Worm (Caenorhabditis elegans) whole organism, L4 larva: ENCODE data around the gene dct-15.
A peak's percentile ranks its signal among the peaks of the same experiment; 100 is the strongest.

Source experiments
- R02D3.7 ChIP-seq: fragments of 150-350 bp; sonication (generic microtip); optimal IDR thresholded peaks from 3 replicates; lab custom pipeline; 2014; ENCODE audit warnings: missing biosample characterization, missing genetic modification characterization
- attf-4 ChIP-seq: sonication (generic microtip); optimal IDR thresholded peaks from 3 replicates; lab custom pipeline; 2017; ENCODE audit warnings: missing biosample characterization, missing genetic modification characterization
- ceh-32 ChIP-seq: sonication (generic microtip); optimal IDR thresholded peaks from 2 replicates; lab custom pipeline; 2016; ENCODE audit warnings: mild to moderate bottlenecking, missing genetic modification characterization, missing compliant biosample characterization; ENCODE audit not compliant: poor library complexity
- cey-2 ChIP-seq: sonication (generic microtip); optimal IDR thresholded peaks from 3 replicates; lab custom pipeline; 2017; ENCODE audit warnings: missing genetic modification characterization, mild to moderate bottlenecking, missing compliant biosample characterization, antibody characterized with exemption, borderline replicate concordance; ENCODE audit not compliant: insufficient read depth
- ctbp-1 ChIP-seq: fragments of 200-800 bp; sonication (Bioruptor generic); IDR thresholded peaks from 2 replicates; pipeline ENCODE4 v1.3.6; 2022; ENCODE audit warnings: missing genetic modification reagents, missing genetic modification characterization, missing compliant biosample characterization
- daf-16 ChIP-seq, 3 experiments: sonication (generic microtip); optimal IDR thresholded peaks; 2 replicates each; lab custom pipeline; 2016 to 2017; ENCODE audit warnings: missing genetic modification characterization in 3 of 3, missing genetic modification reagents in 3 of 3, mild to moderate bottlenecking in 2 of 3, missing compliant biosample characterization in 2 of 3, missing biosample characterization in 1 of 3, moderate library complexity in 1 of 3
- dmd-6 ChIP-seq: fragments of 200-800 bp; sonication (Bioruptor generic); IDR thresholded peaks from 2 replicates; pipeline ENCODE4 v1.3.6; 2022; ENCODE audit warnings: missing genetic modification reagents, missing genetic modification characterization, missing compliant biosample characterization
- dve-1 ChIP-seq: sonication (generic microtip); optimal IDR thresholded peaks from 2 replicates; lab custom pipeline; 2017; ENCODE audit warnings: antibody characterized with exemption, mild to moderate bottlenecking, missing genetic modification characterization, missing compliant biosample characterization; ENCODE audit not compliant: insufficient read depth
- gei-8 ChIP-seq: fragments of 200-800 bp; sonication (Bioruptor generic); optimal IDR thresholded peaks from 2 replicates; lab custom pipeline; 2018; ENCODE audit warnings: mild to moderate bottlenecking, missing genetic modification characterization, missing compliant biosample characterization
- hif-1 ChIP-seq, 2 experiments: sonication (generic microtip); optimal IDR thresholded peaks; 2 replicates each; lab custom pipeline; 2016 to 2017; ENCODE audit warnings: missing compliant biosample characterization in 2 of 2, missing genetic modification characterization in 2 of 2, missing genetic modification reagents in 2 of 2, missing genotype in 2 of 2, mild to moderate bottlenecking in 1 of 2
- hlh-11 ChIP-seq: fragments of 200-800 bp; sonication (Bioruptor generic); optimal IDR thresholded peaks from 2 replicates; lab custom pipeline; 2018; ENCODE audit warnings: mild to moderate bottlenecking, missing genetic modification characterization, missing compliant biosample characterization
- hlh-30 ChIP-seq: sonication (generic microtip); optimal IDR thresholded peaks from 2 replicates; lab custom pipeline; 2017; ENCODE audit warnings: antibody characterized with exemption, mild to moderate bottlenecking, missing genetic modification characterization, missing compliant biosample characterization; ENCODE audit not compliant: insufficient read depth
- hmg-1.1 ChIP-seq: fragments of 200-800 bp; sonication (Bioruptor generic); IDR thresholded peaks from 2 replicates; pipeline ENCODE4 v1.3.6; 2022; ENCODE audit warnings: missing genetic modification reagents, missing genetic modification characterization, missing compliant biosample characterization
- lin-29 ChIP-seq: fragments of 200-800 bp; sonication (Bioruptor generic); IDR thresholded peaks from 2 replicates; pipeline ENCODE4 v1.3.6; 2022; ENCODE audit warnings: missing genetic modification reagents, missing genetic modification characterization, missing compliant biosample characterization
- lsy-2 ChIP-seq, 2 experiments: fragments of 150-350 bp in 1 of 2; sonication (generic microtip) in 1 of 2; optimal IDR thresholded peaks; 2 replicates each; lab custom pipeline; 2014 to 2017; ENCODE audit warnings: missing biosample characterization in 2 of 2, missing genetic modification characterization in 2 of 2
- madf-9 ChIP-seq: fragments of 200-800 bp; sonication (Bioruptor generic); conservative IDR thresholded peaks from 2 replicates; pipeline ENCODE4 v1.3.6; 2022; ENCODE audit warnings: missing genetic modification reagents, missing genetic modification characterization, missing compliant biosample characterization
- mdl-1 ChIP-seq, 2 experiments: fragments of 150-350 bp in 1 of 2; sonication (generic microtip) in 1 of 2; optimal IDR thresholded peaks; 2 replicates each; lab custom pipeline; 2014 to 2017; ENCODE audit warnings: missing biosample characterization in 2 of 2, missing genetic modification characterization in 2 of 2
- mep-1 ChIP-seq: fragments of 150-350 bp; sonication (generic microtip); optimal IDR thresholded peaks from 3 replicates; lab custom pipeline; 2014; ENCODE audit warnings: missing biosample characterization, missing genetic modification characterization
- mes-2 ChIP-seq: sonication (generic microtip); optimal IDR thresholded peaks from 2 replicates; lab custom pipeline; 2016; ENCODE audit warnings: missing genotype, mild to moderate bottlenecking, missing genetic modification characterization, missing compliant biosample characterization; ENCODE audit not compliant: poor library complexity, severe bottlenecking
- nhr-10 ChIP-seq: fragments of 150-350 bp; optimal IDR thresholded peaks from 2 replicates; lab custom pipeline; 2014; ENCODE audit warnings: missing biosample characterization, missing genetic modification characterization
- nhr-102 ChIP-seq: sonication (generic microtip); optimal IDR thresholded peaks from 2 replicates; lab custom pipeline; 2016; ENCODE audit warnings: mild to moderate bottlenecking, missing genetic modification characterization, moderate library complexity, missing compliant biosample characterization
- nhr-111 ChIP-seq: fragments of 200-800 bp; sonication (Bioruptor generic); optimal IDR thresholded peaks from 2 replicates; lab custom pipeline; 2018; ENCODE audit warnings: mild to moderate bottlenecking, missing genetic modification characterization, missing compliant biosample characterization
- nhr-25 ChIP-seq: sonication (generic microtip); optimal IDR thresholded peaks from 2 replicates; lab custom pipeline; 2017; ENCODE audit warnings: missing genetic modification characterization, mild to moderate bottlenecking, missing compliant biosample characterization, antibody characterized with exemption, moderate library complexity, borderline replicate concordance; ENCODE audit not compliant: insufficient read depth
- nhr-28 ChIP-seq: fragments of 150-350 bp; optimal IDR thresholded peaks from 2 replicates; lab custom pipeline; 2014; ENCODE audit warnings: missing biosample characterization, missing genetic modification characterization
- nhr-77 ChIP-seq: fragments of 150-350 bp; optimal IDR thresholded peaks from 2 replicates; lab custom pipeline; 2014; ENCODE audit warnings: missing biosample characterization, missing genetic modification characterization
- php-3 ChIP-seq: fragments of 200-800 bp; sonication (Bioruptor generic); IDR thresholded peaks from 2 replicates; pipeline ENCODE4 v1.3.6; 2022; ENCODE audit warnings: missing genetic modification reagents, missing genetic modification characterization, missing compliant biosample characterization
- pqm-1 ChIP-seq: sonication (generic microtip); optimal IDR thresholded peaks from 2 replicates; lab custom pipeline; 2017; ENCODE audit warnings: missing biosample characterization, missing genetic modification characterization
- tag-97 ChIP-seq: fragments of 200-800 bp; sonication (Bioruptor generic); IDR thresholded peaks from 2 replicates; pipeline ENCODE4 v1.3.6; 2022; ENCODE audit warnings: missing genetic modification characterization, missing compliant biosample characterization
- unc-130 ChIP-seq: sonication (generic microtip); optimal IDR thresholded peaks from 2 replicates; lab custom pipeline; 2016; ENCODE audit warnings: missing genetic modification reagents, missing genetic modification characterization, missing compliant biosample characterization
- zag-1 ChIP-seq: fragments of 150-350 bp; optimal IDR thresholded peaks from 2 replicates; lab custom pipeline; 2014; ENCODE audit warnings: missing biosample characterization, missing genetic modification characterization
- zfp-3 ChIP-seq: fragments of 200-800 bp; sonication (Bioruptor generic); conservative IDR thresholded peaks from 2 replicates; pipeline ENCODE4 v1.3.6; 2022; ENCODE audit warnings: missing genetic modification reagents, missing genetic modification characterization, missing compliant biosample characterization
- ztf-7 ChIP-seq: fragments of 150-350 bp; optimal IDR thresholded peaks from 2 replicates; lab custom pipeline; 2014; ENCODE audit warnings: missing biosample characterization, missing genetic modification characterization

dct-15 gene

ce11 chrIV:9756647-9757424, 53.7 kb downstream of the dct-15 start:
- no peak for TF ChIP-seq ceh-32 (tag; lab: Kevin White, UChicago)
- no peak for TF ChIP-seq attf-4
- peak; percentile 11 for TF ChIP-seq nhr-25 (tag; lab: Kevin White, UChicago)
- peak; percentile 73 for TF ChIP-seq hlh-30 (tag; lab: Kevin White, UChicago)
- no peak for TF ChIP-seq lin-29 (GFP tag; lab: Robert Waterston, UW)
- TF ChIP-seq nhr-28 (tag; lab: Kevin White, UChicago): peak; percentile 94
- peak in 1 of 2 experiments; percentile 24 for TF ChIP-seq lsy-2 (tag; optimal IDR thresholded peaks at IDR 0.05; lab: Kevin White, UChicago)
- TF ChIP-seq nhr-111: no peak
- no peak for TF ChIP-seq R02D3.7 (tag; lab: Kevin White, UChicago)
- no peak for TF ChIP-seq gei-8 (GFP tag; lab: Kevin White, UChicago)
- peak; percentile 89 for TF ChIP-seq dve-1 (tag; lab: Kevin White, UChicago)
- TF ChIP-seq nhr-10 (tag; lab: Kevin White, UChicago): peak; percentile 10
- TF ChIP-seq dmd-6 (GFP tag; lab: Robert Waterston, UW): peak; percentile 71
- TF ChIP-seq daf-16 (GFP tag; optimal IDR thresholded peaks at IDR 0.05; lab: Kevin White, UChicago): no peak
- peak; percentile 56 for TF ChIP-seq daf-16 (tag; optimal IDR thresholded peaks at IDR 0.05; lab: Kevin White, UChicago)
- no peak for TF ChIP-seq madf-9 (GFP tag; lab: Robert Waterston, UW)
- TF ChIP-seq mdl-1 (tag; optimal IDR thresholded peaks at IDR 0.05; lab: Kevin White, UChicago): peak in 1 of 2 experiments; percentile 57
- TF ChIP-seq hmg-1.1 (GFP tag; lab: Robert Waterston, UW): 0 out of 2 replicates have a peak, but pooled peaks have one; percentile 15
- no peak for TF ChIP-seq php-3 (GFP tag; lab: Robert Waterston, UW)
- TF ChIP-seq zfp-3 (GFP tag; lab: Robert Waterston, UW): no peak
- no peak for TF ChIP-seq hif-1 (tag; optimal IDR thresholded peaks at IDR 0.05; lab: Kevin White, UChicago)
- no peak for TF ChIP-seq zag-1 (tag; lab: Kevin White, UChicago)
- TF ChIP-seq nhr-77 (tag; lab: Kevin White, UChicago): peak; percentile 48
- peak; percentile 69 for TF ChIP-seq hlh-11 (tag; lab: Kevin White, UChicago)
- no peak for TF ChIP-seq tag-97 (GFP tag; lab: Robert Waterston, UW)
- 0 out of 2 replicates have a peak, but pooled peaks have one; percentile 44 for TF ChIP-seq ctbp-1 (GFP tag; lab: Robert Waterston, UW)
- TF ChIP-seq unc-130 (GFP tag; lab: Kevin White, UChicago): no peak
- peak; percentile 6 for TF ChIP-seq cey-2 (tag; lab: Kevin White, UChicago)
- TF ChIP-seq mes-2: no peak
- no peak for TF ChIP-seq ztf-7 (tag; lab: Kevin White, UChicago)
- no peak for TF ChIP-seq nhr-102 (tag; lab: Kevin White, UChicago)
- TF ChIP-seq mep-1 (tag; lab: Kevin White, UChicago): peak; percentile 39
- TF ChIP-seq pqm-1 (tag; lab: Kevin White, UChicago): peak; percentile 60
- TF ChIP-seq, all 104 proteins: peak for 16
